Worm (Caenorhabditis elegans): ENCODE measurements around the gene mrps-25.
A peak's percentile ranks its signal among the peaks of the same experiment; 100 is the strongest.

DNA sequence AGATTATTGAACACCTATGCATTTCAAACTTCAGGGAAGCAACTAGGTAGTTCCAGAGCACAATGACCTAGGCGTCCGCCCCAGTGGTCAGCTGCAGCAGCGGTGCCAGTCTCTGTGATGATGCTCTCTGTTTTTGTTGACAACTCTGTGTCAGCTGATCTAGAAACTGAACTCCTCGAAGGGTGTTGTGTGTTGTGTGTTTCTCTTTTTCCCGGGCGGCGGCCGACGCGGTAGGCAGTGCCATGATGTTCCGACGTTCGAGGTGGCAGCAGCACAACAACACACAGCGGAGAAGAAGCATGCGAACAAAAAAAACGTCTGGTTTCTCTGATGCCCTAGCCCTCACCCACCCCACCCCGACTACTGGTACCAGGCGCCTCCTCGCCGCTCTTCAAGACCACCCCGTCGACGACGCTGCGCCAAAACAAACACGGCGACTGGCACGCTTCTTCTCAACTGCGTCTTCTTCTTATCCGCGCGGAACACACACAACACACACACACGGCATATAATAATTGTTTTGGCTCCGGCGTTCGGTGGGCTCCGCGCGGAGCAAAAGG, 7.7 kb downstream of the mrps-25 start:
- TF ChIP-seq unc-62 (GFP tag; optimal IDR thresholded peaks at IDR 0.05 in 1 of 2) (peak in 1 of 2 experiments; percentile 61), unc-62 (tag; optimal IDR thresholded peaks at IDR 0.05) (no peak), spr-3 (GFP tag; optimal IDR thresholded peaks at IDR 0.05) (no peak), jun-1 (tag; optimal IDR thresholded peaks at IDR 0.05) (no peak), mep-1 (tag; optimal IDR thresholded peaks at IDR 0.05) (no peak), mdt-29 (GFP tag; IDR thresholded peaks at IDR 0.05) (no peak), nhr-10 (tag; optimal IDR thresholded peaks at IDR 0.05) (no peak), skn-1 (tag; optimal IDR thresholded peaks at IDR 0.05) (no peak), dmd-8 (GFP tag; IDR thresholded peaks at IDR 0.05) (no peak)
